Worm (Caenorhabditis elegans): ENCODE data around the gene sru-30.

- no peak for TF ChIP-seq lin-39 (tag; optimal IDR thresholded peaks at IDR 0.05)
- TF ChIP-seq sup-37 (GFP tag; optimal IDR thresholded peaks at IDR 0.05): no peak
- TF ChIP-seq lin-15B (tag; optimal IDR thresholded peaks at IDR 0.05): no peak
- no peak for TF ChIP-seq aly-2 (tag; optimal IDR thresholded peaks at IDR 0.05)
- no peak for TF ChIP-seq fos-1 (tag; optimal IDR thresholded peaks at IDR 0.05)
- no peak for TF ChIP-seq nhr-84 (tag; optimal IDR thresholded peaks at IDR 0.05)
- no peak for TF ChIP-seq nhr-237 (tag; optimal IDR thresholded peaks at IDR 0.05)
- TF ChIP-seq dsc-1 (tag; optimal IDR thresholded peaks at IDR 0.05): no peak
Observed at ce11 chrV:9812216-9812615, 1.4 kb upstream of the sru-30 start.
